Worm (Caenorhabditis elegans): ENCODE results near the gene T24C4.10.

- TF ChIP-seq him-1 (tag; optimal IDR thresholded peaks at IDR 0.05), result no peak
- no peak for TF ChIP-seq dao-5 (tag; optimal IDR thresholded peaks at IDR 0.05)
Observed at ce11 chrIII:842630-843029, 48.4 kb downstream of the T24C4.10 start, which contains the start of gene far-8.

Data from whole organism, L4/young adult.